Worm (Caenorhabditis elegans): ENCODE results near the gene mtp-18.
A peak's percentile ranks its signal among the peaks of the same experiment; 100 is the strongest.

ce11 chrX:6253566-6253898 is 47.3 kb upstream of the mtp-18 start:
- TF ChIP-seq lir-3 (tag; optimal IDR thresholded peaks at IDR 0.05; ENCODE audit: poor library complexity), result no peak
- TF ChIP-seq pag-3 (tag; optimal IDR thresholded peaks at IDR 0.05; ENCODE audit: borderline replicate concordance, insufficient read depth), result no peak
- TF ChIP-seq mep-1 (tag; optimal IDR thresholded peaks at IDR 0.05), result peak; percentile 36
- no peak for TF ChIP-seq rnt-1 (tag; optimal IDR thresholded peaks at IDR 0.05)
- TF ChIP-seq ama-1 (optimal IDR thresholded peaks at IDR 0.05), result no peak
- no peak for TF ChIP-seq grh-1 (GFP tag; IDR thresholded peaks at IDR 0.05)
- no peak for TF ChIP-seq tbx-2 (tag; optimal IDR thresholded peaks at IDR 0.05)
- no peak for TF ChIP-seq pax-3 (tag; optimal IDR thresholded peaks at IDR 0.05)
- TF ChIP-seq vab-15 (tag; optimal IDR thresholded peaks at IDR 0.05), result no peak
- no peak for TF ChIP-seq sptf-1 (tag; optimal IDR thresholded peaks at IDR 0.05)
- no peak for TF ChIP-seq F16B12.6 (tag; optimal IDR thresholded peaks at IDR 0.05)
- TF ChIP-seq ztf-4 (tag; optimal IDR thresholded peaks at IDR 0.05), result no peak
- no peak for TF ChIP-seq egl-27 (tag; optimal IDR thresholded peaks at IDR 0.05)
